Fruit fly (Drosophila melanogaster) whole organism, embryonic: ENCODE results near the gene CG7914.

Source experiments
- Aef1 ChIP-seq: fragments of 200-800 bp; sonication (Bioruptor generic); IDR thresholded peaks from 3 replicates; pipeline ENCODE4 v1.3.6; 2022; ENCODE audit warnings: missing biosample characterization, missing genetic modification characterization
- Bgb ChIP-seq: fragments of 200-800 bp; sonication (Bioruptor generic); IDR thresholded peaks from 2 replicates; pipeline ENCODE4 v1.3.6; 2022; ENCODE audit warnings: missing biosample characterization, missing genetic modification characterization; ENCODE audit not compliant: partially characterized antibody
- C15 ChIP-seq: fragments of 200-800 bp; sonication (Bioruptor generic); IDR thresholded peaks from 3 replicates; pipeline ENCODE4 v1.3.6; 2022; ENCODE audit warnings: missing biosample characterization, missing genetic modification characterization
- CG10979 ChIP-seq: fragments of 200-800 bp; sonication (Bioruptor generic); optimal IDR thresholded peaks from 2 replicates; lab custom pipeline; 2018; ENCODE audit warnings: missing biosample characterization, mild to moderate bottlenecking, missing genetic modification characterization, moderate library complexity
- CG11456 ChIP-seq: fragments of 200-800 bp; sonication (Bioruptor generic); IDR thresholded peaks from 3 replicates; pipeline ENCODE4 v1.3.6; 2022; ENCODE audit warnings: missing biosample characterization, missing genetic modification characterization
- CG11504 ChIP-seq: fragments of 200-800 bp; sonication (Bioruptor generic); optimal IDR thresholded peaks from 3 replicates; lab custom pipeline; 2019; ENCODE audit warnings: missing biosample characterization, mild to moderate bottlenecking, missing genetic modification characterization, moderate library complexity
- CG12104 ChIP-seq: fragments of 200-800 bp; sonication (Bioruptor generic); optimal IDR thresholded peaks from 3 replicates; lab custom pipeline; 2016; ENCODE audit warnings: missing biosample characterization, missing genetic modification characterization
- CG12299 ChIP-seq: fragments of 200-800 bp; sonication (Bioruptor generic); optimal IDR thresholded peaks from 2 replicates; lab custom pipeline; 2018; ENCODE audit warnings: missing biosample characterization, mild to moderate bottlenecking, missing genetic modification characterization
- CG1233 ChIP-seq: fragments of 200-800 bp; sonication (Bioruptor generic); optimal IDR thresholded peaks from 4 replicates; lab custom pipeline; 2018; ENCODE audit warnings: missing biosample characterization, mild to moderate bottlenecking, missing genetic modification characterization
- CG15696 ChIP-seq: fragments of 200-800 bp; sonication (Bioruptor generic); optimal IDR thresholded peaks from 2 replicates; lab custom pipeline; 2019; ENCODE audit warnings: missing biosample characterization, mild to moderate bottlenecking, missing genetic modification characterization, moderate library complexity
- CG16779 ChIP-seq: fragments of 200-800 bp; sonication (Bioruptor generic); IDR thresholded peaks from 2 replicates; pipeline ENCODE4 v1.3.6; 2022; ENCODE audit warnings: missing biosample characterization, missing genetic modification characterization
- CG1792 ChIP-seq: fragments of 200-800 bp; sonication (Bioruptor generic); optimal IDR thresholded peaks from 2 replicates; lab custom pipeline; 2016; ENCODE audit warnings: missing biosample characterization, missing genetic modification characterization
- CG18619 ChIP-seq: fragments of 200-800 bp; sonication (Bioruptor generic); optimal IDR thresholded peaks from 3 replicates; lab custom pipeline; 2017; ENCODE audit warnings: missing biosample characterization, mild to moderate bottlenecking, missing genetic modification characterization
- CG2116 ChIP-seq: fragments of 200-800 bp; sonication (Bioruptor generic); optimal IDR thresholded peaks from 3 replicates; lab custom pipeline; 2018; ENCODE audit warnings: missing biosample characterization, mild to moderate bottlenecking, missing genetic modification characterization
- CG30403 ChIP-seq: fragments of 200-800 bp; sonication (Bioruptor generic); optimal IDR thresholded peaks from 3 replicates; lab custom pipeline; 2016; ENCODE audit warnings: missing biosample characterization, missing genetic modification characterization
- CG34422 ChIP-seq: fragments of 200-800 bp; sonication (Bioruptor generic); IDR thresholded peaks from 3 replicates; pipeline ENCODE4 v1.3.6; 2022; ENCODE audit warnings: missing biosample characterization, missing genetic modification characterization
- CG3995 ChIP-seq: fragments of 200-800 bp; sonication (Bioruptor generic); optimal IDR thresholded peaks from 3 replicates; lab custom pipeline; 2016; ENCODE audit warnings: missing biosample characterization, missing genetic modification characterization
- CG4282 ChIP-seq: fragments of 200-800 bp; sonication (Bioruptor generic); optimal IDR thresholded peaks from 2 replicates; lab custom pipeline; 2016; ENCODE audit warnings: missing biosample characterization, missing genetic modification characterization
- CG4404 ChIP-seq: fragments of 200-800 bp; sonication (Bioruptor generic); IDR thresholded peaks from 2 replicates; pipeline ENCODE4 v1.3.6; 2022; ENCODE audit warnings: missing biosample characterization, missing genetic modification characterization
- CG7928 ChIP-seq: fragments of 200-800 bp; sonication (Bioruptor generic); optimal IDR thresholded peaks from 2 replicates; lab custom pipeline; 2017; ENCODE audit warnings: missing biosample characterization, mild to moderate bottlenecking, missing genetic modification characterization
- CG8290 ChIP-seq, 3 experiments: fragments of 200-800 bp; sonication (Bioruptor generic); optimal IDR thresholded peaks; 2 replicates each; lab custom pipeline; 2016 to 2019; ENCODE audit warnings: missing biosample characterization in 3 of 3, missing genetic modification characterization in 3 of 3, mild to moderate bottlenecking in 2 of 3, moderate library complexity in 1 of 3
- CG8924 ChIP-seq: fragments of 200-800 bp; optimal IDR thresholded peaks from 3 replicates; lab custom pipeline; 2019; ENCODE audit warnings: missing biosample characterization, mild to moderate bottlenecking, missing genetic modification characterization, moderate library complexity
- CkIIα-i1 ChIP-seq: fragments of 200-800 bp; sonication (Bioruptor generic); IDR thresholded peaks from 2 replicates; pipeline ENCODE4 v1.3.6; 2022; ENCODE audit warnings: missing biosample characterization, missing genetic modification characterization
- Dll ChIP-seq: fragments of 200-800 bp; sonication (Bioruptor generic); IDR thresholded peaks from 4 replicates; pipeline ENCODE4 v1.3.6; 2022; ENCODE audit warnings: missing biosample characterization, missing genetic modification characterization; ENCODE audit not compliant: partially characterized antibody
- Doc2 ChIP-seq: fragments of 200-800 bp; sonication (Bioruptor generic); IDR thresholded peaks from 2 replicates; pipeline ENCODE4 v1.3.6; 2022; ENCODE audit warnings: missing biosample characterization, missing genetic modification characterization
- Nf-YB ChIP-seq: fragments of 200-800 bp; sonication (Bioruptor generic); optimal IDR thresholded peaks from 3 replicates; lab custom pipeline; 2019; ENCODE audit warnings: missing biosample characterization, mild to moderate bottlenecking, missing genetic modification characterization, moderate library complexity
- Poxn ChIP-seq: fragments of 200-800 bp; sonication (Bioruptor generic); IDR thresholded peaks from 2 replicates; pipeline ENCODE4 v1.3.6; 2022; ENCODE audit warnings: missing biosample characterization, missing genetic modification characterization
- Tbp ChIP-seq: fragments of >200 bp; optimal IDR thresholded peaks from 2 replicates; lab custom pipeline; 2018; ENCODE audit warnings: missing biosample characterization, missing genetic modification characterization
- YL-1 ChIP-seq: fragments of 200-800 bp; sonication (Bioruptor generic); optimal IDR thresholded peaks from 3 replicates; lab custom pipeline; 2017; ENCODE audit warnings: missing biosample characterization, mild to moderate bottlenecking, missing genetic modification characterization
- ap ChIP-seq: fragments of 200-800 bp; sonication (Bioruptor generic); IDR thresholded peaks from 2 replicates; pipeline ENCODE4 v1.3.6; 2022; ENCODE audit warnings: missing biosample characterization, missing genetic modification characterization
- ato ChIP-seq: fragments of 200-800 bp; sonication (Bioruptor generic); IDR thresholded peaks from 2 replicates; pipeline ENCODE4 v1.3.6; 2022; ENCODE audit warnings: missing biosample characterization, missing genetic modification characterization; ENCODE audit not compliant: partially characterized antibody
- crol ChIP-seq: fragments of 200-800 bp; sonication (Bioruptor generic); IDR thresholded peaks from 2 replicates; pipeline ENCODE4 v1.3.6; 2022; ENCODE audit warnings: missing biosample characterization, missing genetic modification characterization
- dimm ChIP-seq: fragments of 200-800 bp; sonication (Bioruptor generic); IDR thresholded peaks from 2 replicates; pipeline ENCODE4 v1.3.6; 2022; ENCODE audit warnings: missing biosample characterization, missing genetic modification characterization
- ems ChIP-seq: fragments of 200-800 bp; sonication (Bioruptor generic); optimal IDR thresholded peaks from 3 replicates; lab custom pipeline; 2016; ENCODE audit warnings: missing biosample characterization, missing genetic modification characterization
- fd3F ChIP-seq: fragments of 200-800 bp; sonication (Bioruptor generic); optimal IDR thresholded peaks from 2 replicates; lab custom pipeline; 2018; ENCODE audit warnings: missing biosample characterization, mild to moderate bottlenecking, missing genetic modification characterization, moderate library complexity
- fd64A ChIP-seq: fragments of 200-800 bp; sonication (Bioruptor generic); optimal IDR thresholded peaks from 3 replicates; lab custom pipeline; 2018; ENCODE audit warnings: missing biosample characterization, mild to moderate bottlenecking, missing genetic modification characterization
- h ChIP-seq: fragments of >200 bp; optimal IDR thresholded peaks from 2 replicates; lab custom pipeline; 2017
- jing ChIP-seq: fragments of 200-800 bp; sonication (Bioruptor generic); optimal IDR thresholded peaks from 2 replicates; lab custom pipeline; 2018; ENCODE audit warnings: missing biosample characterization, mild to moderate bottlenecking, missing genetic modification characterization
- jumu ChIP-seq: fragments of 200-800 bp; sonication (Bioruptor generic); optimal IDR thresholded peaks from 3 replicates; lab custom pipeline; 2016; ENCODE audit warnings: missing biosample characterization, missing genetic modification characterization
- lola ChIP-seq, 3 experiments: fragments of >200 bp in 2 of 3; fragments of 200-800 bp in 1 of 3; sonication (Bioruptor generic) in 1 of 3; optimal IDR thresholded peaks; 2 replicates each; lab custom pipeline; 2017 to 2019; ENCODE audit warnings: missing biosample characterization in 3 of 3, missing genetic modification characterization in 3 of 3, mild to moderate bottlenecking in 1 of 3, moderate library complexity in 1 of 3
- odd ChIP-seq: fragments of 200-800 bp; sonication (Bioruptor generic); optimal IDR thresholded peaks from 2 replicates; lab custom pipeline; 2017; ENCODE audit warnings: missing biosample characterization, mild to moderate bottlenecking, missing genetic modification characterization
- org-1 ChIP-seq: fragments of 200-800 bp; sonication (Bioruptor generic); optimal IDR thresholded peaks from 2 replicates; lab custom pipeline; 2017; ENCODE audit warnings: missing biosample characterization, missing genetic modification characterization
- pb ChIP-seq: fragments of 200-800 bp; sonication (Bioruptor generic); optimal IDR thresholded peaks from 3 replicates; lab custom pipeline; 2016; ENCODE audit warnings: missing biosample characterization, missing genetic modification characterization
- psq ChIP-seq: fragments of 200-800 bp; sonication (Bioruptor generic); optimal IDR thresholded peaks from 2 replicates; lab custom pipeline; 2017; ENCODE audit warnings: missing biosample characterization, missing genetic modification characterization
- run ChIP-seq: fragments of 200-800 bp; sonication (Bioruptor generic); optimal IDR thresholded peaks from 3 replicates; lab custom pipeline; 2018; ENCODE audit warnings: missing biosample characterization, mild to moderate bottlenecking, missing genetic modification characterization
- scrt ChIP-seq: fragments of 200-800 bp; sonication (Bioruptor generic); optimal IDR thresholded peaks from 2 replicates; lab custom pipeline; 2018; ENCODE audit warnings: missing biosample characterization, mild to moderate bottlenecking, missing genetic modification characterization, moderate library complexity
- sisA ChIP-seq: fragments of 200-800 bp; sonication (Bioruptor generic); IDR thresholded peaks from 2 replicates; pipeline ENCODE4 v1.3.6; 2022; ENCODE audit warnings: missing biosample characterization, missing genetic modification characterization
- slp2 ChIP-seq: fragments of 200-800 bp; sonication (Bioruptor generic); optimal IDR thresholded peaks from 2 replicates; lab custom pipeline; 2016; ENCODE audit warnings: missing biosample characterization, missing genetic modification characterization
- vvl ChIP-seq: fragments of 200-800 bp; sonication (Bioruptor generic); IDR thresholded peaks from 2 replicates; pipeline ENCODE4 v1.3.6; 2022; ENCODE audit warnings: missing biosample characterization, missing genetic modification characterization
- zen ChIP-seq: fragments of 200-800 bp; sonication (Bioruptor generic); optimal IDR thresholded peaks from 3 replicates; lab custom pipeline; 2018; ENCODE audit warnings: missing biosample characterization, mild to moderate bottlenecking, missing genetic modification characterization, moderate library complexity

CG7914 gene

DNA sequence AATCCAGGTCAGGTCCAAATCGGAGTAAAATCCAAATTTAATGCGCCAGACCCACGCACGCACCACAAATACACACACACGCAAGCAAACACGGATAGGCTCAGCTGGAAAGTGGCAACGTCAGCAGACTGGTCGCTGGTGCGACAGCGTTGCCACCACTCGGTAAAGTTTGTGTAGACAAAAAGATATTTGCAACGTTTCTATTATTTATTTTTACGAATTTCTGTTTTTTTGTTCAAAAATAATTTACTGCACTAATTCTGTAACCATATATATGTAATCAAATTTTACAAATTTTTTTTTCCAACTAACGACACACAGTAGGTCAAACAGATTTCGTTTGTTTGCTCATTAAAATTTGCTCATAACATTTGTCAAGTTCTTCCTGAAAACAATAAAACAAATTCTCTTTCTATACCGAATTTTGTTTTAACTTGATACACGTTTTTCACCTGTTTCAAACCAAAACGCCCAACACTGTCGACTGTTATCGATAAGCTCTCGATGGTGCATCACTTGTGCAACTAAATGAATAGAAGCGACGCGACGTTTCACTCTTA, 13.5 kb downstream of the CG7914 start, which contains the start of the genes CG7556 and CG7453 (continued):
- TF ChIP-seq ato (GFP tag; lab: Robert Waterston, UW) = no peak
- peak; percentile 55 for TF ChIP-seq Aef1 (GFP tag; lab: Robert Waterston, UW)
- TF ChIP-seq CG4282 = no peak
- TF ChIP-seq h (lab: Kevin White, UChicago) = no peak
- no peak for TF ChIP-seq fd64A
- TF ChIP-seq CG12299 (tag; lab: Kevin White, UChicago) = peak; percentile 35
- peak; percentile 74 for TF ChIP-seq CG15696 (tag; lab: Kevin White, UChicago)
- TF ChIP-seq psq (GFP tag; lab: Kevin White, UChicago) = peak; percentile 29
- peak; percentile 32 for TF ChIP-seq CG7928
- TF ChIP-seq CG8290 (GFP tag; optimal IDR thresholded peaks at IDR 0.05; lab: Kevin White, UChicago) = peak; percentile 52
- TF ChIP-seq CG8290 (tag; optimal IDR thresholded peaks at IDR 0.05; lab: Kevin White, UChicago) = peak in 1 of 2 experiments; percentile 27
- peak; percentile 22 for TF ChIP-seq org-1 (GFP tag; lab: Kevin White, UChicago)
- TF ChIP-seq C15 (GFP tag; lab: Robert Waterston, UW) = 0 out of 3 replicates have a peak, but pooled peaks have one; percentile 26
- TF ChIP-seq Tbp (GFP tag; lab: Kevin White, UChicago) = no peak
- TF ChIP-seq crol (GFP tag; lab: Robert Waterston, UW) = no peak
- no peak for TF ChIP-seq CG1792 (GFP tag; lab: Kevin White, UChicago)
- no peak for TF ChIP-seq Bgb (GFP tag; lab: Robert Waterston, UW)
- peak; percentile 32 for TF ChIP-seq CG4404 (GFP tag; lab: Robert Waterston, UW)
- TF ChIP-seq CG1233 (GFP tag; lab: Kevin White, UChicago) = peak; percentile 65
- peak; percentile 51 for TF ChIP-seq Nf-YB (GFP tag; lab: Kevin White, UChicago)
- peak; percentile 61 for TF ChIP-seq CG8924 (tag; lab: Kevin White, UChicago)
- peak; percentile 78 for TF ChIP-seq slp2 (GFP tag; lab: Kevin White, UChicago)
- TF ChIP-seq Dll (GFP tag; lab: Robert Waterston, UW) = no peak
- TF ChIP-seq YL-1 = peak; percentile 80
- TF ChIP-seq Doc2 = no peak
- TF ChIP-seq ap (GFP tag; lab: Robert Waterston, UW) = peak; percentile 59
- peak; percentile 92 for TF ChIP-seq CG30403 (GFP tag; lab: Kevin White, UChicago)
- TF ChIP-seq CG11456 = no peak; the same call in 2 of the 3 replicates
- TF ChIP-seq CG11504 (tag; lab: Kevin White, UChicago) = peak; percentile 78
- TF ChIP-seq CG10979 (tag; lab: Kevin White, UChicago) = peak; percentile 66
- TF ChIP-seq CG12104 = peak; percentile 61
- peak; percentile 86 for TF ChIP-seq CG2116
- peak; percentile 22 for TF ChIP-seq zen (tag; lab: Kevin White, UChicago)
- TF ChIP-seq scrt (GFP tag; lab: Kevin White, UChicago) = peak; percentile 28
- peak; percentile 75 for TF ChIP-seq jumu
- peak; percentile 43; the same call in 1 of the 3 replicates for TF ChIP-seq CG34422 (GFP tag; lab: Robert Waterston, UW)
- no peak for TF ChIP-seq CkIIα-i1 (GFP tag; lab: Robert Waterston, UW)
- peak; percentile 44 for TF ChIP-seq fd3F
- TF ChIP-seq Poxn (GFP tag; lab: Robert Waterston, UW) = no peak
- TF ChIP-seq CG16779 = no peak
- TF ChIP-seq ems = peak; percentile 71
- peak; percentile 58 for TF ChIP-seq odd (GFP tag; lab: Kevin White, UChicago)
- peak; percentile 32 for TF ChIP-seq jing (GFP tag; lab: Kevin White, UChicago)
- TF ChIP-seq lola (GFP tag; optimal IDR thresholded peaks at IDR 0.05; lab: Kevin White, UChicago) = peak in 1 of 3 experiments; percentile 80
- TF ChIP-seq vvl (GFP tag; lab: Robert Waterston, UW) = peak; percentile 65
- TF ChIP-seq sisA (GFP tag; lab: Robert Waterston, UW) = peak; percentile 54; the same call in 1 of the 2 replicates
- TF ChIP-seq CG18619 (GFP tag; lab: Kevin White, UChicago) = peak; percentile 64
- TF ChIP-seq run (tag; lab: Kevin White, UChicago) = no peak
- TF ChIP-seq CG3995 = peak; percentile 23
- peak; percentile 45 for TF ChIP-seq pb (GFP tag; lab: Kevin White, UChicago)
- no peak for TF ChIP-seq dimm (GFP tag; lab: Robert Waterston, UW)
